Fruit fly (Drosophila melanogaster) whole organism: ENCODE results near the gene hale.

ENCODE experiments used
- CG8478 ChIP-seq: fragments of >200 bp; optimal IDR thresholded peaks from 2 replicates; lab custom pipeline; 2018; ENCODE audit warnings: inconsistent platforms
- pan ChIP-seq: fragments of >200 bp; optimal IDR thresholded peaks from 2 replicates; lab custom pipeline; 2017
- usp ChIP-seq: fragments of >200 bp; optimal IDR thresholded peaks from 2 replicates; lab custom pipeline; 2017; ENCODE audit warnings: missing biosample characterization, missing genetic modification characterization, mixed read lengths

dm6 chr3L:20005033-20005782, 19.5 kb upstream of the hale start, which contains the start of gene kug:
- no peak for TF ChIP-seq pan (lab: Kevin White, UChicago)
- no peak for TF ChIP-seq CG8478 (lab: Kevin White, UChicago)
- TF ChIP-seq usp (GFP tag; lab: Kevin White, UChicago) = no peak
